Worm (Caenorhabditis elegans): ENCODE results near the gene riok-3.

ce11 chrIII:9802045-9802444, 2.8 kb downstream of the riok-3 start:
- TF ChIP-seq ztf-11 (tag; optimal IDR thresholded peaks at IDR 0.05) = no peak
- no peak for TF ChIP-seq alr-1 (tag; optimal IDR thresholded peaks at IDR 0.05)
- TF ChIP-seq nhr-129 (tag; optimal IDR thresholded peaks at IDR 0.05) = no peak
- no peak for TF ChIP-seq nhr-77 (tag; optimal IDR thresholded peaks at IDR 0.05)
- no peak for TF ChIP-seq skn-1 (tag; optimal IDR thresholded peaks at IDR 0.05)
- no peak for TF ChIP-seq C34F6.9 (tag; optimal IDR thresholded peaks at IDR 0.05)
- TF ChIP-seq ceh-82 (tag; optimal IDR thresholded peaks at IDR 0.05) = no peak
- no peak for TF ChIP-seq zag-1 (tag; optimal IDR thresholded peaks at IDR 0.05)
- TF ChIP-seq lsy-2 (tag; optimal IDR thresholded peaks at IDR 0.05) = no peak
- no peak for TF ChIP-seq mab-5 (tag; optimal IDR thresholded peaks at IDR 0.05)
- TF ChIP-seq nhr-11 (tag; optimal IDR thresholded peaks at IDR 0.05) = no peak
- no peak for TF ChIP-seq ZK546.5 (tag; optimal IDR thresholded peaks at IDR 0.05)
- TF ChIP-seq elt-1 (tag; optimal IDR thresholded peaks at IDR 0.05) = no peak

Data from whole organism, L2 larva.